Fruit fly (Drosophila melanogaster) whole organism, prepupa: Measurements from ENCODE around the gene Ctu2.

Experiments
- CG4318 ChIP-seq: fragments of 200-800 bp; sonication (Bioruptor generic); optimal IDR thresholded peaks from 3 replicates; lab custom pipeline; 2017; ENCODE audit warnings: missing biosample characterization, mild to moderate bottlenecking, missing genetic modification characterization
- CG6792 ChIP-seq: fragments of 200-800 bp; sonication (Bioruptor generic); optimal IDR thresholded peaks from 3 replicates; lab custom pipeline; 2016; ENCODE audit warnings: missing biosample characterization, missing genetic modification characterization
- Hr38 ChIP-seq: sonication (Bioruptor generic); optimal IDR thresholded peaks from 2 replicates; lab custom pipeline; 2016; ENCODE audit warnings: missing biosample characterization, missing genetic modification characterization
- fkh ChIP-seq: fragments of 200-800 bp; sonication (Bioruptor generic); optimal IDR thresholded peaks from 3 replicates; lab custom pipeline; 2017; ENCODE audit warnings: missing biosample characterization, mild to moderate bottlenecking, missing genetic modification characterization, moderate library complexity

dm6 chr2L:19469090-19469489, 24.0 kb downstream of the Ctu2 start:
- TF ChIP-seq CG6792 (GFP tag; lab: Kevin White, UChicago) (no peak), Hr38 (GFP tag; lab: Kevin White, UChicago) (no peak), fkh (GFP tag; lab: Kevin White, UChicago) (no peak), CG4318 (GFP tag; lab: Kevin White, UChicago) (no peak)
